Fruit fly (Drosophila melanogaster) Kc167 (cell line): ENCODE results near the gene CG5421.

Source experiments
- Myc ChIP-seq: fragments of >200 bp; optimal IDR thresholded peaks from 2 replicates; lab custom pipeline; 2017; ENCODE audit warnings: missing external identifiers
- Sin3A ChIP-seq: fragments of >200 bp; optimal IDR thresholded peaks from 2 replicates; lab custom pipeline; 2018; ENCODE audit warnings: missing external identifiers
- h ChIP-seq: fragments of >200 bp; optimal IDR thresholded peaks from 3 replicates; lab custom pipeline; 2018; ENCODE audit warnings: missing external identifiers
- insv ChIP-seq: fragments of >200 bp; optimal IDR thresholded peaks from 3 replicates; lab custom pipeline; 2018; ENCODE audit warnings: missing external identifiers
- psq ChIP-seq: fragments of >200 bp; optimal IDR thresholded peaks from 2 replicates; lab custom pipeline; 2017; ENCODE audit warnings: missing external identifiers
- ttk ChIP-seq: sonication (Bioruptor generic); optimal IDR thresholded peaks from 2 replicates; lab custom pipeline; 2017; ENCODE audit warnings: missing external identifiers

The CG5421 gene

DNA sequence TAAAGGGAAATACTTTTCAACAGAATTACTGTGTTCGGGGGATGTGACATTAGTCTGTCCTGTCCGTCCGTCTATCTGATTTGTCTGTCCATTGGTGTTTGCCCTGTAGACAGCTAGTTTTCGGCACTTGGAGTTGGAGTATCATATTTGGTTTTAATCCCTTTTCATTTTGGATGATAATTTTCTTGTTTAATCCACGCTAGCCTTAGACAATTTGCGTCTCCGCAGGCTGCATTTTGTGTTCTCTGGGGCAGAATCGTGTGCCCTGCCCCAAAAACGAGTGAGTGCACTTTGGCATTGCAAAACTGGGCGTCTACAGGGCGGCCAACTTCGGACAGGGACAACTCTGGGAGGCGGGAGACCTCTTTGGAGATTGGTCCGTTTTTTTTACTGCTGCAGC, 7.8 kb upstream of the CG5421 start:
- TF ChIP-seq psq (lab: Kevin White, UChicago) (no peak), Sin3A (lab: Kevin White, UChicago) (no peak), ttk (lab: Kevin White, UChicago) (no peak)

DNA sequence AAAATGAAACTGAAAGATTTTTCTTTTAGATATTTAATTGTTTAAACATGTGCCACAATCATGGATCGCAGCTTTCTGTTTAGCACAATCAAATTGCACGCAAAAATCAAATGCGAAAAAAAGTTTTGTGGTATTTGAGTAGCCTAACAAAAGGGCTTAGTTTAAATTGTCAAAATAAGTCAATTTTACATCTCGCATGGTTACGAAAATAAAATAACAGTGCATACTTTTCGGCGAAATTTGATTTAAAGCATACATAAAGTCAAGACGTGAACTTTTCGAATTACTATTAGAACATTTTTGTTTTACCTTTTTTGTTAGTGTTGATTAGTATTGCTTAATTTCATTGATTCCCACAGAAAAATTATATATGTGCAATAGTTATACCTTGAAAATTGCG, 7.1 kb upstream of the CG5421 start:
- TF ChIP-seq h (no peak), Sin3A (lab: Kevin White, UChicago) (no peak), Myc (lab: Kevin White, UChicago) (no peak), psq (lab: Kevin White, UChicago) (no peak), ttk (lab: Kevin White, UChicago) (no peak), insv (lab: Kevin White, UChicago) (no peak)

DNA sequence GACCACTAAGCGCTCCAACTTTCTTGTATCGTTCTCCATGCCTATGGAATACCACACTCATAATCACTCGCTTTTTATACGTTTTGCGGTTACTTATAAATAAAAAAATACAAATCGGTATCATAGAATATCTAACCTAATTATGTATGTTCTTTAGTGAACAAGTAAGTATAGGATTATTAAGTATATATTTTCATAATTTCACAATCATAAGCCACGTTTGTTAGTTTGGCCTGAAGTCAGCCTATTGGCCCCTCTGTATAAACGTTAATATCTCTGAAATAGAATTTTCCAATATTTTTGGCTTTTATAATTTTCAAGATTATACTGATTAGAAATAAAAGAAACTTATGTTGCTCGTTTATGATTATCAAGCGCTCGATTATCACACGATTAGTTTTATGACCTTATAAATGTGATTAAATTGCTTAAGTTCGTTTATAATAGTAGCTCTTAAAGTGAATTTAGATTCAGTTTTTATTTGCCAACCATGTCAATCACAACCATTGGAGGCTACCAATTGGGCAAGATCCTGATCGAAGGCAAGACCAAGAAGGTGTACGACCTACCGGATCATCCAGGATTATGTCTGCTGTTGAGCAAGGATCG, 5.4 kb upstream of the CG5421 start, which contains the start of gene CG5418:
Gene CG5418, minus strand, starts transcription at position 51 of the 609 bp plus-strand sequence.
- TF ChIP-seq ttk (lab: Kevin White, UChicago), result no peak

DNA sequence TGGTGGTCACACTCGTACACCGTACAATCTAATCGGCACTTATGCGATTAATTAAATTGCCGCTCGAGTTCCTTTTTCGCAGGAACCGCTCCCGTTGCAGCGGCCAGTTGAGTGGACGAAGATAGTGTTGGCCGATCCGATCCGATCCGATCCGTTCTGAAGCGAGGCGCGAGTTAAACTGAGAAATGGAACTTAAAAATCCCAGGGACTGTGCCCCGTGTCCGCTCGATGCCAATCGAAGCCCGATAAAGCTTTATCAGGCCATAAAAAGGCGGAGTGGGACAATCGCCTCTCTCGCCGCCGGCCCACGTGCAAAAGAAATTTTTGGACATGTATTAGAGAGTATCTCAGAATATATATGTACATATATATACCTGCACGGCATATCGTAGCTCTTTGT, 2.2 kb downstream of the CG5421 start, which contains the start of gene Oatp33Ea:
Gene Oatp33Ea, minus strand, starts transcription at position 182 of the 400 bp plus-strand sequence.
- no peak for TF ChIP-seq insv (lab: Kevin White, UChicago)
- no peak for TF ChIP-seq h
- no peak for TF ChIP-seq ttk (lab: Kevin White, UChicago)
- no peak for TF ChIP-seq Sin3A (lab: Kevin White, UChicago)

DNA sequence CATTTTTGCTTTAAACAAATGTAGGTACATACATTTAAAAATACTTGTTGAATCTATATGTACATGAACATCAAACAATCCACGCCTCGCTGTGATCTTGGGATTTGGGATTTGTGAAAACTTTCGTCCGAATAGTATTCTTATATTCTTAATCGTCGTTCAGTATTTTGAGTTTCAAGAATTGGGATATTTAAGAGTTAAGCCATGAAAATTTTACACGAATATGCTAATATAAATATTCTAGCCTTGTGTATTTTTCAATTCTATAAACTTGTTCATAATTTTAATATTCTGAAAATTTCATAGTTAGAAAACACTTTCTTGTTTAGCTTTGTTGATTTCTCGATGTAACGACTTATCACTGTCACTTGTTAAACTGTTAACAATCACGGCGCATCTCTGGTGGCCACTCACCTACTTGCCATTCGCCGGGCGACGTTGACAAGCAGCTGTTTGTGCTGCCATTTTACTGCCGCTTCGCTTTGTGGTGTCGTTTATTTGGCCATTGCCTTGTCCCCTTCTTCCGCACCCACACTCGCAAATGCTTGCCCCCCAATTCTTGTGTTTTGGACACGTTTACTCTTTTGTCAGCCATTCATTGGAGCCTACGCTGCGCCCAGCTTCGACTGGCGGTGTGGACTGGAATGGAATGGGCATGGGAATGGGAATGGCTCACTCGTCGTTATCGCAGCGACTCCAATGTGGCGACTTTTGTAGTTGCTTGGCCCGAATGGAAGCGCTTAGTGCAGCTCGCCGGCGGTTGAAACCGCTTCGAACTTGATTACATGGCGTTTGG, 11.8 kb downstream of the CG5421 start:
- TF ChIP-seq h (no peak), psq (lab: Kevin White, UChicago) (no peak)

DNA sequence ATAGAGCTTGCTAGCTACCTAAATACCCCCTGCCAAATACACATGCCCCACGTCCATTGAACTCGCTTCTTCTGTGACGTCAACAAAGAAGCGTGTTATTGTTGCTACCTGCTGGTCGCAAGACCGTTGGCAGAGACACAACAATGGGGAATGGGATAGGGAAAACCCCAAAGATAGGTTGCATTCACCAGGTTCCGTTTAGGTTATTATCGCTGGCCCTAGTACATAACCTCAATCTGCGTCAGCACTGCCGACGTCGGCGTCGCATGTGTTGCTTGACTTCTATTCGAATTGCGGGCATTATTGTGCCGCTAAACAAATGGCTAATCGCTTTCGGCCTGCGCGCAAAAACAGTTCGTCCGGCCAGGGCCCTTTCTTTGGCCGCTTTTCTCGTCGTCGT, 12.5 kb downstream of the CG5421 start:
- TF ChIP-seq insv (lab: Kevin White, UChicago), result no peak
- TF ChIP-seq Myc (lab: Kevin White, UChicago), result no peak
- TF ChIP-seq h, result no peak

DNA sequence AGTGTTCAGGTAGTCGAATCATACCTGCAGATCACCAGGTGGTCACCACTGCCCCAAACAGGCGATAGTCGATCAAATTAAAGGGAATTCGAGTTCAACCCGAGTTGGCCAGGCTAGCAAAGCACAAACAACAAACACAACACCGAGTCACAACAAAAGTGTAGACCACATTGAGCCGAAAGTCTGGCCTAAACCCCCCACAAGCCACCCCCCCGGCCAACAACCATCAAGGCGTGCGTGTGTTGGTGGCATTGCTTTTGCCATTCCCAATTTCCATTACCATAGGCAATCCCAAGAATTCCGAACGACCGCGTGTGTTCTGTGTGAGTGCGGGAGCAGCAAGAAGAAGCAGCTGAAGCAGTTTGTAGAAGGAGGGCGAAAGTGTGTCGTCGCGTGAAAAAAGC, 13.4 kb downstream of the CG5421 start, which contains the start of gene SC35:
Gene SC35, minus strand, starts transcription at position 131 of the 404 bp plus-strand sequence.
- TF ChIP-seq Myc (lab: Kevin White, UChicago) (no peak), insv (lab: Kevin White, UChicago) (no peak), psq (lab: Kevin White, UChicago) (no peak), Sin3A (lab: Kevin White, UChicago) (no peak), h (no peak), ttk (lab: Kevin White, UChicago) (no peak)

DNA sequence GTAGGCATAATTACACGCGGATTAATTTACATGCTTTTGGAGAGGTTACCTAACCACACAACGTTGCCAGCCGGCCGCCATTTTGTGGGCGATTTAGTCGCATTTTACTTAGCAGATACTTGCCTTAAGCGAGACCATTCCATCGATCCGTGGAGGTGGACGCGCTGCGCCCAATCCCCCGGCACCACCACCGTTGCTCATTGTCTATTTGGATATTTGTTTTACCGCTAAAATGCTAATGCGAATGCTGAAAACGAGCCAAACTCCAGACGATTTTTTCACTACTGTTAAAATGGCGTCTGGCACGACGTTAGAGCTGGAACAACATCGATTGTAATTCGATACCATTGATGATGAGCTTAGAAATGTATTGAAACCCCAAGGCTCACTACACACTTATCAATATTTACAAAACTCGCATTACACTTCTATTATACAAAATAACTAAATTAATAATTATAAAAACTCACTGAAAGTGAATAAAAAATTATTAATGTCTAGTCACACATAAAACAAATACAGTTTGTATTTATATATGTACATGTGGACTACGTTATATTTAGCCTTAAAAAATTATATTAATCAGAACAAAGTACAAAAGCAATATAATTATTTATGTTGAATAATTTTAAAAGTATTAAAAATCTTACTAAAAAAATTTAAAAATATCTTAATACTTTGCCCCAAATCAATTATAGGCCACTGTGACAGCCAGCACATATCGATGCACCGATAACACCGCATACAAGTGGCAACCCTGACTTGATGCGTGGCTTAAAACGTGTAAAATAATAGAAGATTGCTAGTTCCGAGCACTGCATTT, 14.0 kb downstream of the CG5421 start, which contains the start of gene eRF3:
Gene eRF3, plus strand, starts transcription at position 741 of the 823 bp plus-strand sequence.
- no peak for TF ChIP-seq psq (lab: Kevin White, UChicago)
- TF ChIP-seq ttk (lab: Kevin White, UChicago), result no peak
- TF ChIP-seq Sin3A (lab: Kevin White, UChicago), result no peak
- no peak for TF ChIP-seq Myc (lab: Kevin White, UChicago)
- no peak for TF ChIP-seq h
- TF ChIP-seq insv (lab: Kevin White, UChicago), result no peak

DNA sequence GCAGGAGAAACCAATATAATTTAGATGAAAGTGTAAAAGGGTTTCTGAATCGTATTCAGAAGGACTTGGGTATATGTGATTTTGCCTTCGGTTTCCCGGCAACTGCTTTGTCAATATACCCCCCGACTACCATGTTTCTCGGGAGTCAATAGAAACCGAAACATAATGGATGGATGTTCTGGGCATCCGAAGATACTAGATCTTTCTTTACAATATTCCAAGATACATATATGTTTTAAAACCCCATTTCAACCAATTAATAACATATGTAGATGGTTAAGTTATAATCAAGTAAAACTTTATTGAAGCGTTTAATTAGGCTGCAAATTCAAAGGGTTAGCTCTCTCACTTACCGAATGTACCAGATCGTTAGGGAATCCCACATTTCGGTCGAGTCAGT, 17.1 kb downstream of the CG5421 start, which contains the start of gene CG5435:
Gene CG5435, minus strand, starts transcription at position 101 of the 400 bp plus-strand sequence.
- TF ChIP-seq Sin3A (lab: Kevin White, UChicago), result no peak

DNA sequence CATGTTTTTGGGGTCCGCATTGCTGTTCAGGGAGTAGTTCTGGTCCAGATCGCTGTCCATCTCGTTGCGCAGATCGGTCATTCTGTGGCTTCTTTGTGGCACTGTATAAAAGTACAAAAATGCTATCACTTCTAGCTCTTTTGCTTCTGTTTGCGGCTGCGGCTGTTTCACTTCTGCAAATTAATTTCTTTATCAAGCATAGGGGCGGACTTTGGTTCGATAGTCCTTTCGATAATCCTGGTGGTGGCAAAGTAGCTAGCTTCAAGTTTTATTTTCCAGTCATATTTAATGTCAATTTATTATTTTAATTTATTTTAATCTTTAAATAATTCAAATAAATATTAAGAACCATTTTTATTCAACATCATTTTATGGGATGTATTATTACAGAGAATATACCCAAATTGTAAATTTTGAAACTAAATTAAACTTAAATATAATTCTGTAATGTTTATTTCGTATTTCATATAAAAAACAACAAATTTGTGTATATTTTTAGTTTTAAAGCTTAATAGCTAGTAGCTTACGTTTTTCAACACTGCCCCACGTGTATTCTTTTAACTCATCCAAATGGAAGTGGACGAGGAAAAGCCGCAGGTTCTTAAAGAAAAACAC, 20.3 kb downstream of the CG5421 start, which contains the start of the genes CG5446 and Trm1:
Gene CG5446, minus strand, starts transcription at position 223 of the 615 bp plus-strand sequence.
Gene Trm1, plus strand, starts transcription at position 542 of the 615 bp plus-strand sequence.
- no peak for TF ChIP-seq h
- no peak for TF ChIP-seq insv (lab: Kevin White, UChicago)
- TF ChIP-seq Myc (lab: Kevin White, UChicago), result no peak
- no peak for TF ChIP-seq psq (lab: Kevin White, UChicago)
- TF ChIP-seq ttk (lab: Kevin White, UChicago), result no peak

DNA sequence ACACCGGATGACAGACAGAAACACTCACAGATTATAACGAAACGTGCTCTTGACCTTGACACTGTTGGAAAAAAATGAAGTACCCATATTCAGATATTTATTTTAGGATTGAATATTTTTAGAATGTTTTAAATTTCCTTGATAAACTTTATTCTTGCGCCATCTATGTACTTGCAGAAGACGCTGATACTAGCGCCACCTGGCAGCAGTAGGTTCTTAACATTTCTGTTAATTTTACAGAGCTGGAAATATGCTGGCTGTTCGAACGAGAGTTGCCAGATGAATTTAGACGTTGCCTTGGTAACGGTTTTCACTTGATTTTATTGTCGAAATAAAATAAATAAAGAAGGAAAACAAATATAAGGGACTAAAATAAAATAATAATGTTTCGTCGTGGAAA, 23.4 kb downstream of the CG5421 start, which contains the start of gene Fam92:
Gene Fam92, plus strand, starts transcription at position 350 of the 400 bp plus-strand sequence.
- no peak for TF ChIP-seq ttk (lab: Kevin White, UChicago)
- TF ChIP-seq h, result no peak
- no peak for TF ChIP-seq Sin3A (lab: Kevin White, UChicago)
- no peak for TF ChIP-seq psq (lab: Kevin White, UChicago)
- TF ChIP-seq insv (lab: Kevin White, UChicago), result no peak
- no peak for TF ChIP-seq Myc (lab: Kevin White, UChicago)
